Worm (Caenorhabditis elegans): Measurements from ENCODE around the gene cyn-7.
A peak's percentile ranks its signal among the peaks of the same experiment; 100 is the strongest.
"Not testable (repeated sequence)": the region's sequence is repeated elsewhere in the genome, so short reads cannot be mapped to it uniquely, and the experiment has no call there.

The cyn-7 gene

DNA sequence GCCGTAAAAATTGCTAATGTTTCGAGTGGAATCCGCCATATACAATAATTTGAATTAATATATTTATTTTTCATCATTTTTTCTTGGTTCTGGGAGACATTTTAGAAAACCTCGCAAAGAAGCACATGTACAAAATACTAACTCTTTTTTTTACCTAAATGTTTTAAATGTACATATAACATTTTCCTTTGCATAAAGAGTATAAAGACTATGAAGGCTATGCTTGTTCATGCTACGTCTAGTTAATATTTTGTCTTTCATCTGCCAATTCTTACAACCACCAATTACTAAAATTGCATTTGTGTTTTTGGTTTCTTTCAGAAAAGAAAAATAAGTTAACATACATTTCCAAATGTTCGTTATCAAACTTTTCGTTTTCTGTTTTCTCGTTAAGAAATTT is 34.2 kb upstream of the cyn-7 start, which contains the start of gene irld-25:
TSS of gene irld-25 (plus strand) at position 301 of the 400 bp plus-strand sequence.
- TF ChIP-seq nfya-1 (tag; optimal IDR thresholded peaks at IDR 0.05; ENCODE audit: insufficient read depth) (no peak), egl-27 (tag; optimal IDR thresholded peaks at IDR 0.05) (no peak), nhr-25 (tag; optimal IDR thresholded peaks at IDR 0.05) (no peak), ztf-4 (tag; optimal IDR thresholded peaks at IDR 0.05) (no peak), egl-5 (tag; optimal IDR thresholded peaks at IDR 0.05) (no peak), snpc-4 (tag; optimal IDR thresholded peaks at IDR 0.05) (no peak), R02D3.7 (tag; optimal IDR thresholded peaks at IDR 0.05) (no peak), nhr-11 (tag; optimal IDR thresholded peaks at IDR 0.05) (no peak), unc-62 (GFP tag; optimal IDR thresholded peaks at IDR 0.05) (no peak), nhr-28 (tag; optimal IDR thresholded peaks at IDR 0.05) (no peak), ZK546.5 (tag; optimal IDR thresholded peaks at IDR 0.05) (no peak), nhr-76 (tag; optimal IDR thresholded peaks at IDR 0.05) (no peak), nhr-77 (tag; optimal IDR thresholded peaks at IDR 0.05) (no peak), aly-2 (tag; optimal IDR thresholded peaks at IDR 0.05) (no peak), nhr-23 (tag; optimal IDR thresholded peaks at IDR 0.05) (no peak)

DNA sequence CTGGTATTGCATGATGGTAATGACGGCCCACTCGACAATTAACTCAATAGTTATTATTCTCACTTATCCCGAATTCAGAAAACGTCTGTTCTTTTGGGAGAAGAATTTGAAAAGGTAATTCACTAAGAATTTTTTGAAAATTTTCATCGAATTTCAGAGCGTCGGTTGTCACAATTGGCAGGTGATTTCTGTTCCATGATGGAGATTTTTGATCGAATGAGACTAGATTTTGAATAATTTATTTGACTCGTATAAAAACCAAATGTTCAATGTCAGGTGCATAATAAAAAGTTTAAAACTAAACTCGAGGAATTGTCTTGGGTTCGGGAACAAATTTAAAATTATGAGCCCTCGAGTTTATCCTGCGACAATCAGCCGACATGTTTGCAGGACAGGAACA is 29.5 kb upstream of the cyn-7 start, which contains the start of gene sri-25:
TSS of gene sri-25 (plus strand) at position 301 of the 400 bp plus-strand sequence.
- TF ChIP-seq ztf-11 (tag; optimal IDR thresholded peaks at IDR 0.05) (no peak), elt-1 (tag; optimal IDR thresholded peaks at IDR 0.05) (no peak)

DNA sequence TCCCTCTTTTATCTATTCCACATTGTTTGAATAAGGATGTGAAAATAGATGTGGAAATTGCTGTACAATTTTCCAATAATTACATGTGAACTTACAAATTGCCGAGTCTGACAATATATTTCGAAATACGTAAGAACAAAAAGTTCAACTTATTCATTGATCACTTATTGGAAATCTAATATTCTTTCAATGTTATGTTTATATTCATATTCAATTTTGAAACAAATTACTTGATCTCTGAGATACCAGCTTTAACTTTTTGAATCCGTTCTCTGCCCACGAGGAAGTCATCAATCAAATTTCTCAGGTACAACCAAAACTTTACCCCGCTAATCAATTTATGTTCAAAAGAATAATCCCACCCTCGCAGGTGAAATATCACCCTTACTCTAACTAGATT is 28.0 kb upstream of the cyn-7 start, which contains the start of gene sri-26:
TSS of gene sri-26 (plus strand) at position 301 of the 400 bp plus-strand sequence.
- not testable (repeated sequence) for TF ChIP-seq nhr-23 (tag; optimal IDR thresholded peaks at IDR 0.05); nhr-43 (tag; optimal IDR thresholded peaks at IDR 0.05; ENCODE audit: poor library complexity, severe bottlenecking); ztf-4 (tag; optimal IDR thresholded peaks at IDR 0.05)

DNA sequence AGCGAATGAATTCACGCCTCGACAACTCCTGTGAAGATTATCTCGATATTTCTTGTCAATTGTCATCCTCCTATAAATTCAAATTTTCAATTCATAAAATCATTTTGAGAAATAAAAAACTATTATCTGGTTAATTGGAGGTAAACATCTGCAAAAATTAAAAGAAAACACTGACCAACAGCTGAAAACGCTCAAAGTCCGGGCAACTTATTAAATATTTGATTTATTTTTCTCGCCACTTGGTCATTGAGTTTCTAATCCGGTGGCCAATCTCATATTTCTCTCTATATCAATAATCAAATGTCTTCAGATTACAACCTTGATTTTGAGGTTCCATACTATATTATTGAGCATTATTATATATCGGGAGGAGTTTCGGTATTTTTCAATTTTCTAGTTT is 24.7 kb upstream of the cyn-7 start, which contains the start of gene sri-24:
TSS of gene sri-24 (plus strand) at position 301 of the 400 bp plus-strand sequence.
- TF ChIP-seq ceh-28, ztf-11, ceh-16 (tag; optimal IDR thresholded peaks at IDR 0.05): not testable (repeated sequence)

DNA sequence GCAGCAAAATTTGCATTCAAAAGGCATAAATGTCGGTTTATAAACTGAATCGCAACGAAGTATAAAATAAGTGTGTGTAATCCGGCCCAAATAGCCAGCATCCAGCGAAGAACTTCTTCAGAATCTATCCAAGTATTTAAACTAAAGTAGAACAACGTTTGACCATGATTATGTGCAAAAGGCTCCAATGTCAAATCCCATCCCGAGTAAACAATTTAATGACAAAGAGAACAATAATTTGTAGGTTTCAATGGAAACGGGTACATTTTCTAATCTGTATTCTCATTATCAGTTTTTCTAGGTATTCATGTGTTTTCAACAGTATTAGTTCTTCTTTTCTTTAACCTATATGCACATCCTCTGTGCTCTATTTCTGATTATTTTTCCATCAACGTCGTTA is 20.5 kb upstream of the cyn-7 start, which contains the start of gene C41G6.12:
TSS of gene C41G6.12 (minus strand) at position 101 of the 400 bp plus-strand sequence.
- not testable (repeated sequence) for TF ChIP-seq ztf-11, hmg-11, fos-1 (tag; optimal IDR thresholded peaks at IDR 0.05)

DNA sequence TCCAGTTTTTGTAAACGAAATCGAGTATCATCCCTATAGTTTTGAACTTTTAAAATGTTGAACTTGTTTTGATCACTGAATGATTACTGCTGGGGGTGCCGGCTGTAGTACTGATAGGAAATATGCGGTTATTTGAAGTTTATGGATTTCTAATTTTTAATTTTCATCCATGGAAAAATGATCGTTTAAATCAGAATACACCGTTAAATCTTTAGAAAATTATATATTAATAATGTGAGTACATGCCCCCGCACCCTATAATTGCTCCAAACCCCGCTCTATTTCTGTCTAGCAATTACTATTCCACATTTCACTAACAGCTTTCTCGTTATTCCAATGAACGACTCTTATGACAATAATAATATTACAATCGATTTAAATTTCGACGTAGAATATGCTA is 12.6 kb upstream of the cyn-7 start, which contains the start of gene Y75B12B.10:
TSS of gene Y75B12B.10 (plus strand) at position 301 of the 400 bp plus-strand sequence.
- TF ChIP-seq mdl-1 (tag; optimal IDR thresholded peaks at IDR 0.05) (no peak), lin-39 (tag; optimal IDR thresholded peaks at IDR 0.05) (no peak), nhr-12 (tag; optimal IDR thresholded peaks at IDR 0.05) (no peak), nhr-237 (tag; optimal IDR thresholded peaks at IDR 0.05) (no peak), elt-1 (tag; optimal IDR thresholded peaks at IDR 0.05) (no peak), eor-1 (tag; optimal IDR thresholded peaks at IDR 0.05) (no peak), nhr-43 (tag; optimal IDR thresholded peaks at IDR 0.05; ENCODE audit: poor library complexity, severe bottlenecking) (no peak), ceh-9 (tag; optimal IDR thresholded peaks at IDR 0.05) (no peak), ceh-82 (tag; optimal IDR thresholded peaks at IDR 0.05) (no peak), ZK546.5 (tag; optimal IDR thresholded peaks at IDR 0.05) (no peak), nhr-25 (tag; optimal IDR thresholded peaks at IDR 0.05) (no peak), nhr-77 (tag; optimal IDR thresholded peaks at IDR 0.05) (no peak)

DNA sequence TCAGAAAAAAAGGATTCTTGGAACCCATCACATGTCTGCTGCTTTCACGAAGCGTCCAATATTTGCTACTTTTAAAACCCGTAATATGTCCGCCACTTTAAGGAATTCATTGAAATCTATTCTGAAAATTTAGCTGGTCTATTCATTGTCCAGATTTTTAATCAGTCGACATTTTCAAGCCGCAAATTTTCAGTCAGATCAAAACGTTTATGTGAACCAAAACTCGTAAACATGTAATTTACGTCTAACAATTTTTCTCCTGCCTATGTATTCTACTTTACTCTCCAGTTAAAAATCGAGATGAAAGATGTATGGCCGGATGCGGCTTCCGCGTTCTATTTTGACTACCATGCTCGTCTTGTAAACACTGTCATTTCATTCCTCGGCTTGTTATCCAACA is 10.8 kb upstream of the cyn-7 start, which contains the start of gene srw-1:
TSS of gene srw-1 (plus strand) at position 301 of the 400 bp plus-strand sequence.
- TF ChIP-seq elt-2 (tag; optimal IDR thresholded peaks at IDR 0.05) (peak; percentile 1), nhr-76 (tag; optimal IDR thresholded peaks at IDR 0.05) (no peak)
